Worm (Caenorhabditis elegans): Measurements from ENCODE around the gene K02D10.1.

DNA sequence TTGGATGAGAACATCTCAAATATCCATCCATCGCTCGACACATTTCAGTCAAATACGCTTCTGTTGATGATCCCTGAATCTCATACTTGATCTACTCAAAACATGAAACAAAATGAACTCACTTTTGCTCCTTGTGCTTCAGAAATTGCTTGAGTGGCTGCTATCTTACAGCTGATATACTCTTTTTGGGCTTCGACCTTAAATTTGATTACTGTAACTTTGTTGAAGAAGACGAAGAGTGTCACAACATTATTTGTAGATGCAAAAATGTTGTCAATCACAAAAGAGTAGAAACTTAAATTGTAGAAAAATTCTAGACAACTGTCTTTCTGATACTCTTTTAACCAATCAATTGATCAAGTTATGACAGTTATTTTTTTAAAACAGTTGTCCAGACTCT lies 26.8 kb upstream of the K02D10.1 start:
- TF ChIP-seq F57C9.4 (tag; optimal IDR thresholded peaks at IDR 0.05), result no peak
- TF ChIP-seq snpc-4 (GFP tag; optimal IDR thresholded peaks at IDR 0.05), result no peak
- no peak for TF ChIP-seq snpc-4 (tag; optimal IDR thresholded peaks at IDR 0.05)
- TF ChIP-seq ceh-100 (GFP tag; IDR thresholded peaks at IDR 0.05), result no peak
- TF ChIP-seq nhr-120 (GFP tag; IDR thresholded peaks at IDR 0.05), result no peak
- no peak for TF ChIP-seq ztf-3 (GFP tag; optimal IDR thresholded peaks at IDR 0.05)

All from whole organism, young adult.